Fruit fly (Drosophila melanogaster): Measurements from ENCODE around the gene QC.

DNA sequence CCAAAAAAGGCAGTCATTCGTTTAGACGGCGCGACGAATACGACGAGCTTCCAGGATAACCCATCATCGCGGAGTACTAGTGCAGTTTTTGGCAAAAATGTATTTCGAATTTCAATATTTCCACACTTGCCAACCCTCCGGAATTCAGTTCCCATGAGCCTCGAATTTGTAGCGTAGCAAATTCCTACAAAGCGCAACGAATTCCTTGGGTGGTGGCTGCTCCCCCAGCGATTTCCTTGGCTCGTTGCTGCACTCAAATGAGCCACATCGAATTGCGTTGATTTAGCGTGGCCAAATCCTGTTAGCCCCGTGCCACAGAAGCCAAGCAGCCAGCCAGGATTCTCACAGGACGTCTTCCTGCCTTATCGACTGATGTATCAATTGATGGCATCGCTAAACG is 17.5 kb downstream of the QC start:
- TF ChIP-seq CG32121 (GFP tag; IDR thresholded peaks at IDR 0.05) (no peak), D1 (tag; optimal IDR thresholded peaks at IDR 0.05) (no peak), CG13204 (GFP tag; optimal IDR thresholded peaks at IDR 0.05) (no peak), fd96Ca (GFP tag; IDR thresholded peaks at IDR 0.05) (no peak), Ets98B (GFP tag; IDR thresholded peaks at IDR 0.05) (no peak), CG8159 (tag; optimal IDR thresholded peaks at IDR 0.05) (no peak), CG12605 (GFP tag; IDR thresholded peaks at IDR 0.05) (no peak), CG15710 (tag; optimal IDR thresholded peaks at IDR 0.05) (no peak), EcR (GFP tag; optimal IDR thresholded peaks at IDR 0.05) (no peak), CG8301 (tag; optimal IDR thresholded peaks at IDR 0.05) (no peak)

All from whole organism, pupa.